Worm (Caenorhabditis elegans) whole organism, L3 larva: ENCODE measurements around the gene fbxa-134.

Experiments used
- nfya-1 ChIP-seq: sonication (generic microtip); optimal IDR thresholded peaks from 2 replicates; lab custom pipeline; 2017; ENCODE audit warnings: missing genetic modification characterization, mild to moderate bottlenecking, missing compliant biosample characterization, antibody characterized with exemption, moderate library complexity; ENCODE audit not compliant: insufficient read depth
- zag-1 ChIP-seq: fragments of 150-350 bp; optimal IDR thresholded peaks from 2 replicates; lab custom pipeline; 2014; ENCODE audit warnings: missing biosample characterization, missing genetic modification characterization

- TF ChIP-seq zag-1 (tag; lab: Kevin White, UChicago) (no peak), nfya-1 (tag; lab: Kevin White, UChicago) (no peak)
Observed at ce11 chrV:17395374-17395773, 42.7 kb upstream of the fbxa-134 start, which contains the start of gene srh-120.
